Worm (Caenorhabditis elegans) whole organism, L4 larva: ENCODE data around the gene npr-11.

Experiments
- D1046.2 ChIP-seq: fragments of 200-800 bp; sonication (Bioruptor generic); IDR thresholded peaks from 2 replicates; pipeline ENCODE4 v1.3.6; 2022; ENCODE audit warnings: missing genetic modification characterization, missing compliant biosample characterization
- F44E2.7 ChIP-seq: fragments of 200-800 bp; sonication (Bioruptor generic); IDR thresholded peaks from 2 replicates; pipeline ENCODE4 v2.1.2; 2022; ENCODE audit warnings: missing genetic modification characterization, missing compliant biosample characterization
- T26A8.4 ChIP-seq: fragments of 200-800 bp; sonication (Bioruptor generic); IDR thresholded peaks from 2 replicates; pipeline ENCODE4 v1.3.6; 2022; ENCODE audit warnings: missing genetic modification characterization, missing compliant biosample characterization
- Y105C5A.15 ChIP-seq: fragments of 200-800 bp; sonication (Bioruptor generic); IDR thresholded peaks from 2 replicates; pipeline ENCODE4 v1.3.6; 2022; ENCODE audit warnings: missing genetic modification characterization, missing compliant biosample characterization
- ZK337.2 ChIP-seq: fragments of 200-800 bp; sonication (Bioruptor generic); IDR thresholded peaks from 2 replicates; pipeline ENCODE4 v1.3.6; 2022; ENCODE audit warnings: missing genetic modification reagents, missing genetic modification characterization, missing compliant biosample characterization
- arid-1 ChIP-seq: fragments of 200-800 bp; sonication (Bioruptor generic); conservative IDR thresholded peaks from 2 replicates; pipeline ENCODE4 v1.3.6; 2022; ENCODE audit warnings: missing genetic modification reagents, missing genetic modification characterization, missing compliant biosample characterization
- ceh-20 ChIP-seq: fragments of 200-800 bp; sonication (Bioruptor generic); IDR thresholded peaks from 2 replicates; pipeline ENCODE4 v1.3.6; 2022; ENCODE audit warnings: missing genetic modification reagents, missing genetic modification characterization, missing compliant biosample characterization
- ceh-44 ChIP-seq: fragments of 200-800 bp; sonication (Bioruptor generic); IDR thresholded peaks from 2 replicates; pipeline ENCODE4 v1.3.6; 2022; ENCODE audit warnings: missing genetic modification reagents, missing genetic modification characterization, missing compliant biosample characterization
- ceh-62 ChIP-seq: sonication (generic microtip); optimal IDR thresholded peaks from 2 replicates; lab custom pipeline; 2017; ENCODE audit warnings: missing biosample characterization, missing genetic modification characterization
- ces-1 ChIP-seq: fragments of 150-350 bp; sonication (generic microtip); optimal IDR thresholded peaks from 4 replicates; lab custom pipeline; 2014; ENCODE audit warnings: missing biosample characterization, missing genetic modification reagents, missing genetic modification characterization
- cey-2 ChIP-seq: sonication (generic microtip); optimal IDR thresholded peaks from 3 replicates; lab custom pipeline; 2017; ENCODE audit warnings: missing genetic modification characterization, mild to moderate bottlenecking, missing compliant biosample characterization, antibody characterized with exemption, borderline replicate concordance; ENCODE audit not compliant: insufficient read depth
- daf-12 ChIP-seq: fragments of 150-350 bp; optimal IDR thresholded peaks from 2 replicates; lab custom pipeline; 2014; ENCODE audit warnings: missing biosample characterization, missing genetic modification reagents, missing genetic modification characterization
- dmd-6 ChIP-seq: fragments of 200-800 bp; sonication (Bioruptor generic); IDR thresholded peaks from 2 replicates; pipeline ENCODE4 v1.3.6; 2022; ENCODE audit warnings: missing genetic modification reagents, missing genetic modification characterization, missing compliant biosample characterization
- dmd-8 ChIP-seq: fragments of 200-800 bp; sonication (Bioruptor generic); IDR thresholded peaks from 2 replicates; pipeline ENCODE4 v1.3.6; 2022; ENCODE audit warnings: missing genetic modification characterization, missing compliant biosample characterization
- dpl-1 ChIP-seq: fragments of 150-350 bp; optimal IDR thresholded peaks from 2 replicates; lab custom pipeline; 2014; ENCODE audit warnings: missing biosample characterization, missing genetic modification reagents, missing genetic modification characterization
- duxl-1 ChIP-seq: sonication (generic microtip); optimal IDR thresholded peaks from 2 replicates; lab custom pipeline; 2016; ENCODE audit warnings: mild to moderate bottlenecking, missing genetic modification characterization, moderate library complexity, missing compliant biosample characterization; ENCODE audit not compliant: poor library complexity
- dve-1 ChIP-seq: sonication (generic microtip); optimal IDR thresholded peaks from 2 replicates; lab custom pipeline; 2017; ENCODE audit warnings: antibody characterized with exemption, mild to moderate bottlenecking, missing genetic modification characterization, missing compliant biosample characterization; ENCODE audit not compliant: insufficient read depth
- egl-27 ChIP-seq: sonication (generic microtip); optimal IDR thresholded peaks from 3 replicates; lab custom pipeline; 2017; ENCODE audit warnings: missing biosample characterization, missing genetic modification reagents, missing genetic modification characterization
- fkh-10 ChIP-seq: fragments of 150-350 bp; optimal IDR thresholded peaks from 2 replicates; lab custom pipeline; 2014; ENCODE audit warnings: missing biosample characterization, missing genetic modification reagents, missing genetic modification characterization
- fos-1 ChIP-seq: fragments of 150-350 bp; optimal IDR thresholded peaks from 2 replicates; lab custom pipeline; 2014; ENCODE audit warnings: missing biosample characterization, missing genetic modification characterization
- hif-1 ChIP-seq, 2 experiments: sonication (generic microtip); optimal IDR thresholded peaks; 2 replicates each; lab custom pipeline; 2016 to 2017; ENCODE audit warnings: missing compliant biosample characterization in 2 of 2, missing genetic modification characterization in 2 of 2, missing genetic modification reagents in 2 of 2, missing genotype in 2 of 2, mild to moderate bottlenecking in 1 of 2
- hmg-1.1 ChIP-seq: fragments of 200-800 bp; sonication (Bioruptor generic); IDR thresholded peaks from 2 replicates; pipeline ENCODE4 v1.3.6; 2022; ENCODE audit warnings: missing genetic modification reagents, missing genetic modification characterization, missing compliant biosample characterization
- jun-1 ChIP-seq: fragments of 150-350 bp; optimal IDR thresholded peaks from 2 replicates; lab custom pipeline; 2014; ENCODE audit warnings: missing biosample characterization, missing genetic modification reagents, missing genetic modification characterization
- lin-13 ChIP-seq: fragments of 150-350 bp; optimal IDR thresholded peaks from 2 replicates; lab custom pipeline; 2014; ENCODE audit warnings: missing biosample characterization, missing genetic modification reagents, missing genetic modification characterization
- lin-15B ChIP-seq: fragments of 150-350 bp; sonication (generic microtip); optimal IDR thresholded peaks from 3 replicates; lab custom pipeline; 2014; ENCODE audit warnings: missing biosample characterization, missing genetic modification characterization
- lir-3 ChIP-seq: sonication (generic microtip); optimal IDR thresholded peaks from 2 replicates; lab custom pipeline; 2016; ENCODE audit warnings: mild to moderate bottlenecking, missing genetic modification characterization, missing compliant biosample characterization
- lsy-2 ChIP-seq, 2 experiments: fragments of 150-350 bp in 1 of 2; sonication (generic microtip) in 1 of 2; optimal IDR thresholded peaks; 2 replicates each; lab custom pipeline; 2014 to 2017; ENCODE audit warnings: missing biosample characterization in 2 of 2, missing genetic modification characterization in 2 of 2
- madf-5 ChIP-seq, 2 experiments: fragments of 200-800 bp; sonication (Bioruptor generic); IDR thresholded peaks; 2 replicates each; pipeline ENCODE4 v1.3.6; 2022; ENCODE audit warnings: missing compliant biosample characterization in 2 of 2, missing genetic modification characterization in 2 of 2
- madf-9 ChIP-seq: fragments of 200-800 bp; sonication (Bioruptor generic); conservative IDR thresholded peaks from 2 replicates; pipeline ENCODE4 v1.3.6; 2022; ENCODE audit warnings: missing genetic modification reagents, missing genetic modification characterization, missing compliant biosample characterization
- mdl-1 ChIP-seq, 2 experiments: fragments of 150-350 bp in 1 of 2; sonication (generic microtip) in 1 of 2; optimal IDR thresholded peaks; 2 replicates each; lab custom pipeline; 2014 to 2017; ENCODE audit warnings: missing biosample characterization in 2 of 2, missing genetic modification characterization in 2 of 2
- nhr-10 ChIP-seq: fragments of 150-350 bp; optimal IDR thresholded peaks from 2 replicates; lab custom pipeline; 2014; ENCODE audit warnings: missing biosample characterization, missing genetic modification characterization
- nhr-11 ChIP-seq: fragments of 150-350 bp; optimal IDR thresholded peaks from 2 replicates; lab custom pipeline; 2014; ENCODE audit warnings: missing biosample characterization, missing genetic modification characterization
- nhr-237 ChIP-seq: sonication (generic microtip); optimal IDR thresholded peaks from 2 replicates; lab custom pipeline; 2017; ENCODE audit warnings: missing biosample characterization, missing genetic modification characterization
- nhr-25 ChIP-seq: sonication (generic microtip); optimal IDR thresholded peaks from 2 replicates; lab custom pipeline; 2017; ENCODE audit warnings: missing genetic modification characterization, mild to moderate bottlenecking, missing compliant biosample characterization, antibody characterized with exemption, moderate library complexity, borderline replicate concordance; ENCODE audit not compliant: insufficient read depth
- nhr-41 ChIP-seq: fragments of 200-800 bp; sonication (Bioruptor generic); IDR thresholded peaks from 2 replicates; pipeline ENCODE4 v1.3.6; 2022; ENCODE audit warnings: missing genetic modification reagents, missing genetic modification characterization, missing compliant biosample characterization
- nhr-6 ChIP-seq: fragments of 150-350 bp; optimal IDR thresholded peaks from 2 replicates; lab custom pipeline; 2014; ENCODE audit warnings: missing biosample characterization, missing genetic modification characterization
- nhr-76 ChIP-seq: fragments of 150-350 bp; optimal IDR thresholded peaks from 2 replicates; lab custom pipeline; 2014; ENCODE audit warnings: missing biosample characterization, missing genetic modification characterization
- pqm-1 ChIP-seq: sonication (generic microtip); optimal IDR thresholded peaks from 2 replicates; lab custom pipeline; 2017; ENCODE audit warnings: missing biosample characterization, missing genetic modification characterization
- saeg-2 ChIP-seq: fragments of 200-800 bp; sonication (Bioruptor generic); IDR thresholded peaks from 2 replicates; pipeline ENCODE4 v1.3.6; 2022; ENCODE audit warnings: missing genetic modification reagents, missing genetic modification characterization, missing compliant biosample characterization
- sdz-12 ChIP-seq: fragments of 200-800 bp; sonication (Bioruptor generic); optimal IDR thresholded peaks from 2 replicates; lab custom pipeline; 2018; ENCODE audit warnings: mild to moderate bottlenecking, missing genetic modification characterization, missing compliant biosample characterization
- set-16 ChIP-seq: fragments of 200-800 bp; sonication (Bioruptor generic); IDR thresholded peaks from 2 replicates; pipeline ENCODE4 v1.3.6; 2022; ENCODE audit warnings: missing genetic modification reagents, missing genetic modification characterization, missing compliant biosample characterization
- skn-1 ChIP-seq: fragments of 150-350 bp; optimal IDR thresholded peaks from 2 replicates; lab custom pipeline; 2014; ENCODE audit warnings: missing biosample characterization, missing genetic modification characterization
- spr-1 ChIP-seq: sonication (generic microtip); optimal IDR thresholded peaks from 2 replicates; lab custom pipeline; 2016; ENCODE audit warnings: mild to moderate bottlenecking, missing genetic modification characterization, missing compliant biosample characterization
- tag-97 ChIP-seq: fragments of 200-800 bp; sonication (Bioruptor generic); IDR thresholded peaks from 2 replicates; pipeline ENCODE4 v1.3.6; 2022; ENCODE audit warnings: missing genetic modification characterization, missing compliant biosample characterization
- unc-130 ChIP-seq: sonication (generic microtip); optimal IDR thresholded peaks from 2 replicates; lab custom pipeline; 2016; ENCODE audit warnings: missing genetic modification reagents, missing genetic modification characterization, missing compliant biosample characterization
- unc-39 ChIP-seq: sonication (generic microtip); optimal IDR thresholded peaks from 2 replicates; lab custom pipeline; 2017; ENCODE audit warnings: missing biosample characterization, missing genetic modification characterization
- zfp-2 ChIP-seq: sonication (generic microtip); optimal IDR thresholded peaks from 2 replicates; lab custom pipeline; 2016; ENCODE audit warnings: mild to moderate bottlenecking, missing genetic modification characterization, missing compliant biosample characterization
- zfp-3 ChIP-seq: fragments of 200-800 bp; sonication (Bioruptor generic); conservative IDR thresholded peaks from 2 replicates; pipeline ENCODE4 v1.3.6; 2022; ENCODE audit warnings: missing genetic modification reagents, missing genetic modification characterization, missing compliant biosample characterization
- zip-11 ChIP-seq: fragments of 200-800 bp; sonication (Bioruptor generic); IDR thresholded peaks from 2 replicates; pipeline ENCODE4 v1.3.6; 2022; ENCODE audit warnings: missing genetic modification characterization, missing compliant biosample characterization
- zip-2 ChIP-seq: fragments of 150-350 bp; optimal IDR thresholded peaks from 2 replicates; lab custom pipeline; 2014; ENCODE audit warnings: missing biosample characterization, missing genetic modification characterization
- ztf-11 ChIP-seq: fragments of 150-350 bp; optimal IDR thresholded peaks from 2 replicates; lab custom pipeline; 2014; ENCODE audit warnings: missing biosample characterization, missing genetic modification characterization
- ztf-7 ChIP-seq: fragments of 150-350 bp; optimal IDR thresholded peaks from 2 replicates; lab custom pipeline; 2014; ENCODE audit warnings: missing biosample characterization, missing genetic modification characterization

The npr-11 gene

DNA sequence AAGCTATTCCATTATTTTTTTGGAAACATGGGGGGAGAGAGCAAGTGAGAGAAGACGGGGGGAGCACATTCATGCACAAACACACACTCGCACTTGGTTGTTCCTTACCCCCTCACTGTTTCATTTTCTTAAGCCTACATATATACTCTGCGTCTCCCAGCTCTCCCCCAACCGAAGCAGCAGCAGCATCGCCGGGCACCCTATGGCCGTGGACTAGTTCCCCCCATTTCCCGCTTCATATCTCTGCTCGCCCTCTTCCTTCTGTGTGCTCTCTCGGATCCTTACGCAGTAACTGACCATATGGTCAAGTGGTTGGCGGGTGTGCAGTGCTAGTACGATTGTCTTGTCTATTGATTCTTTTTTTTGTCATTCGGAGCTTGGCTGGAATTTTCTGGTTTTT, 46.8 kb upstream of the npr-11 start (continued):
- TF ChIP-seq unc-130 (GFP tag; lab: Kevin White, UChicago), result no peak
- no peak for TF ChIP-seq nhr-10 (tag; lab: Kevin White, UChicago)
- no peak for TF ChIP-seq nhr-41 (GFP tag; lab: Robert Waterston, UW)
- peak; percentile 66 for TF ChIP-seq pqm-1 (tag; lab: Kevin White, UChicago)
- TF ChIP-seq nhr-11 (tag; lab: Kevin White, UChicago), result peak; percentile 59
- no peak for TF ChIP-seq Y105C5A.15 (GFP tag; lab: Robert Waterston, UW)
- no peak for TF ChIP-seq zfp-3 (GFP tag; lab: Robert Waterston, UW)
- TF ChIP-seq ZK337.2 (GFP tag; lab: Robert Waterston, UW), result no peak
- TF ChIP-seq zfp-2 (tag; lab: Kevin White, UChicago), result no peak
- TF ChIP-seq dmd-8 (GFP tag; lab: Robert Waterston, UW), result 0 out of 2 replicates have a peak, but pooled peaks have one; percentile 20
- no peak for TF ChIP-seq nhr-237 (tag; lab: Kevin White, UChicago)
- peak in 1 of 2 experiments; percentile 77 for TF ChIP-seq hif-1 (tag; optimal IDR thresholded peaks at IDR 0.05; lab: Kevin White, UChicago)
- no peak for TF ChIP-seq egl-27 (tag; lab: Kevin White, UChicago)
- TF ChIP-seq nhr-6, result peak; percentile 89
- no peak for TF ChIP-seq tag-97 (GFP tag; lab: Robert Waterston, UW)
- no peak for TF ChIP-seq arid-1 (GFP tag; lab: Robert Waterston, UW)
- no peak for TF ChIP-seq ces-1 (GFP tag; lab: Kevin White, UChicago)
- peak; percentile 61 for TF ChIP-seq duxl-1 (tag; lab: Kevin White, UChicago)
- no peak for TF ChIP-seq zip-11
- TF ChIP-seq ztf-7 (tag; lab: Kevin White, UChicago), result peak; percentile 33
- no peak for TF ChIP-seq fos-1 (tag; lab: Kevin White, UChicago)
- TF ChIP-seq T26A8.4 (GFP tag; lab: Robert Waterston, UW), result peak; percentile 61; the same call in 1 of the 2 replicates
- TF ChIP-seq sdz-12 (GFP tag; lab: Kevin White, UChicago), result no peak
- TF ChIP-seq madf-5 (GFP tag; IDR thresholded peaks at IDR 0.05; lab: Robert Waterston, UW), result peak in 1 of 2 experiments; percentile 46; a peak in 1 of 4 replicates
- peak; percentile 82 for TF ChIP-seq dve-1 (tag; lab: Kevin White, UChicago)
- no peak for TF ChIP-seq nhr-76 (tag; lab: Kevin White, UChicago)
- TF ChIP-seq cey-2 (tag; lab: Kevin White, UChicago), result no peak
- TF ChIP-seq ceh-62, result no peak
- peak; percentile 62 for TF ChIP-seq dpl-1 (GFP tag; lab: Kevin White, UChicago)
- no peak for TF ChIP-seq lin-15B
- peak; percentile 46 to 80 for TF ChIP-seq lsy-2 (tag; optimal IDR thresholded peaks at IDR 0.05; lab: Kevin White, UChicago)
- TF ChIP-seq madf-9 (GFP tag; lab: Robert Waterston, UW), result no peak
- peak; percentile 73 for TF ChIP-seq dmd-6
- peak; percentile 65 for TF ChIP-seq lin-13
- TF ChIP-seq ceh-44, result peak; percentile 45; the same call in 1 of the 2 replicates
- no peak for TF ChIP-seq F44E2.7 (GFP tag; lab: Robert Waterston, UW)
- no peak for TF ChIP-seq spr-1 (tag; lab: Kevin White, UChicago)
- no peak for TF ChIP-seq ztf-11 (tag; lab: Kevin White, UChicago)
- peak; percentile 78 for TF ChIP-seq set-16
- no peak for TF ChIP-seq unc-39 (tag; lab: Kevin White, UChicago)
- TF ChIP-seq zip-2 (tag; lab: Kevin White, UChicago), result no peak
- TF ChIP-seq hmg-1.1 (GFP tag; lab: Robert Waterston, UW), result peak; percentile 87
- TF ChIP-seq nhr-25 (tag; lab: Kevin White, UChicago), result no peak
- peak; percentile 19; the same call in 1 of the 2 replicates for TF ChIP-seq ceh-20 (GFP tag; lab: Robert Waterston, UW)
- TF ChIP-seq D1046.2 (GFP tag; lab: Robert Waterston, UW), result no peak
- peak in 1 of 2 experiments; percentile 64 for TF ChIP-seq mdl-1 (tag; optimal IDR thresholded peaks at IDR 0.05; lab: Kevin White, UChicago)
- peak; percentile 84 for TF ChIP-seq fkh-10 (GFP tag; lab: Kevin White, UChicago)
- no peak for TF ChIP-seq skn-1 (tag; lab: Kevin White, UChicago)
- TF ChIP-seq daf-12 (tag; lab: Kevin White, UChicago), result no peak
- TF ChIP-seq jun-1 (tag; lab: Kevin White, UChicago), result no peak
- TF ChIP-seq saeg-2, result 0 out of 2 replicates have a peak, but pooled peaks have one; percentile 56
- TF ChIP-seq lir-3, result no peak
